Fruit fly (Drosophila melanogaster) whole organism, embryonic: Measurements from ENCODE around the gene Kah.

Experiments used
- Ada2b ChIP-seq: fragments of 200-800 bp; sonication (Bioruptor generic); IDR thresholded peaks from 2 replicates; pipeline ENCODE4 v1.3.6; 2022; ENCODE audit warnings: missing biosample characterization, missing genetic modification characterization
- Adf1 ChIP-seq: fragments of 200-800 bp; sonication (Bioruptor generic); IDR thresholded peaks from 2 replicates; pipeline ENCODE4 v1.3.6; 2022; ENCODE audit warnings: missing biosample characterization, missing genetic modification characterization
- Aef1 ChIP-seq: fragments of 200-800 bp; sonication (Bioruptor generic); IDR thresholded peaks from 3 replicates; pipeline ENCODE4 v1.3.6; 2022; ENCODE audit warnings: missing biosample characterization, missing genetic modification characterization
- Atf3 ChIP-seq: fragments of 200-800 bp; sonication (Bioruptor generic); optimal IDR thresholded peaks from 3 replicates; lab custom pipeline; 2016; ENCODE audit warnings: missing biosample characterization, missing genetic modification characterization
- Awh ChIP-seq: fragments of 200-800 bp; sonication (Bioruptor generic); IDR thresholded peaks from 2 replicates; pipeline ENCODE4, ENCODE4 v1.3.6; 2022; ENCODE audit warnings: missing biosample characterization, missing genetic modification characterization
- B-H2 ChIP-seq: fragments of 200-800 bp; sonication (Bioruptor generic); optimal IDR thresholded peaks from 2 replicates; lab custom pipeline; 2018; ENCODE audit warnings: missing biosample characterization, mild to moderate bottlenecking, missing genetic modification characterization
- CG11085 ChIP-seq: fragments of 200-800 bp; sonication (Bioruptor generic); IDR thresholded peaks from 2 replicates; pipeline ENCODE4 v1.3.6; 2022; ENCODE audit warnings: missing biosample characterization, missing genetic modification characterization
- CG12155 ChIP-seq: fragments of 200-800 bp; sonication (Bioruptor generic); optimal IDR thresholded peaks from 3 replicates; lab custom pipeline; 2016; ENCODE audit warnings: missing biosample characterization, missing genetic modification characterization
- CG14860 ChIP-seq: fragments of 200-800 bp; sonication (Bioruptor generic); IDR thresholded peaks from 3 replicates; pipeline ENCODE4 v1.3.6; 2022; ENCODE audit warnings: missing biosample characterization, missing genetic modification characterization; ENCODE audit not compliant: partially characterized antibody
- CG15514 ChIP-seq: fragments of 200-800 bp; sonication (Bioruptor generic); optimal IDR thresholded peaks from 3 replicates; lab custom pipeline; 2017; ENCODE audit warnings: missing biosample characterization, missing genetic modification characterization, mild to moderate bottlenecking, moderate library complexity, missing genetic modification reagents
- CG1647 ChIP-seq: fragments of 200-800 bp; sonication (Bioruptor generic); optimal IDR thresholded peaks from 3 replicates; lab custom pipeline; 2016; ENCODE audit warnings: missing biosample characterization, missing genetic modification characterization
- CG18764 ChIP-seq: fragments of 200-800 bp; sonication (Bioruptor generic); optimal IDR thresholded peaks from 3 replicates; lab custom pipeline; 2016; ENCODE audit warnings: missing biosample characterization, missing genetic modification characterization
- CG2202 ChIP-seq: fragments of 200-800 bp; sonication (Bioruptor generic); optimal IDR thresholded peaks from 2 replicates; lab custom pipeline; 2018; ENCODE audit warnings: missing biosample characterization, mild to moderate bottlenecking, missing genetic modification characterization
- CG3163 ChIP-seq: fragments of 200-800 bp; sonication (Bioruptor generic); optimal IDR thresholded peaks from 3 replicates; lab custom pipeline; 2016; ENCODE audit warnings: missing biosample characterization, missing genetic modification characterization
- CG32767 ChIP-seq: fragments of 200-800 bp; sonication (Bioruptor generic); IDR thresholded peaks from 2 replicates; pipeline ENCODE4 v1.3.6; 2022; ENCODE audit warnings: missing biosample characterization, missing genetic modification characterization
- CG34422 ChIP-seq: fragments of 200-800 bp; sonication (Bioruptor generic); IDR thresholded peaks from 3 replicates; pipeline ENCODE4 v1.3.6; 2022; ENCODE audit warnings: missing biosample characterization, missing genetic modification characterization
- CG4328 ChIP-seq: fragments of 200-800 bp; sonication (Bioruptor generic); optimal IDR thresholded peaks from 3 replicates; lab custom pipeline; 2017; ENCODE audit warnings: missing biosample characterization, missing genetic modification reagents, missing genetic modification characterization
- CG5953 ChIP-seq: fragments of 200-800 bp; sonication (Bioruptor generic); IDR thresholded peaks from 2 replicates; pipeline ENCODE4 v1.3.6; 2022; ENCODE audit warnings: missing biosample characterization, missing genetic modification characterization
- D19B ChIP-seq: fragments of 200-800 bp; sonication (Bioruptor generic); optimal IDR thresholded peaks from 2 replicates; lab custom pipeline; 2017; ENCODE audit warnings: missing biosample characterization, mild to moderate bottlenecking, missing genetic modification characterization
- Doc2 ChIP-seq: fragments of 200-800 bp; sonication (Bioruptor generic); IDR thresholded peaks from 2 replicates; pipeline ENCODE4 v1.3.6; 2022; ENCODE audit warnings: missing biosample characterization, missing genetic modification characterization
- E2f1 ChIP-seq: fragments of 200-800 bp; sonication (Bioruptor generic); IDR thresholded peaks from 2 replicates; pipeline ENCODE4 v1.3.6; 2022; ENCODE audit warnings: missing biosample characterization, missing genetic modification characterization
- HLH4C ChIP-seq: fragments of 200-800 bp; sonication (Bioruptor generic); IDR thresholded peaks from 3 replicates; pipeline ENCODE4 v1.3.6; 2022; ENCODE audit warnings: missing biosample characterization, missing genetic modification characterization; ENCODE audit not compliant: partially characterized antibody
- Hand ChIP-seq: fragments of 200-800 bp; sonication (Bioruptor generic); optimal IDR thresholded peaks from 2 replicates; lab custom pipeline; 2017; ENCODE audit warnings: mild to moderate bottlenecking, missing biosample characterization, missing genetic modification reagents, missing genetic modification characterization
- HmgZ ChIP-seq: fragments of 200-800 bp; sonication (Bioruptor generic); optimal IDR thresholded peaks from 2 replicates; lab custom pipeline; 2018; ENCODE audit warnings: missing biosample characterization, mild to moderate bottlenecking, missing genetic modification characterization
- Meics ChIP-seq: fragments of 200-800 bp; sonication (Bioruptor generic); optimal IDR thresholded peaks from 2 replicates; lab custom pipeline; 2017; ENCODE audit warnings: missing biosample characterization, mild to moderate bottlenecking, missing genetic modification characterization
- Scr ChIP-seq: fragments of 200-800 bp; sonication (Bioruptor generic); IDR thresholded peaks from 2 replicates; pipeline ENCODE4 v1.3.6; 2022; ENCODE audit warnings: missing biosample characterization, missing genetic modification characterization; ENCODE audit not compliant: partially characterized antibody
- Spps ChIP-seq: fragments of 200-800 bp; sonication (Bioruptor generic); optimal IDR thresholded peaks from 2 replicates; lab custom pipeline; 2018; ENCODE audit warnings: missing biosample characterization, mild to moderate bottlenecking, missing genetic modification characterization
- ap ChIP-seq: fragments of 200-800 bp; sonication (Bioruptor generic); IDR thresholded peaks from 2 replicates; pipeline ENCODE4 v1.3.6; 2022; ENCODE audit warnings: missing biosample characterization, missing genetic modification characterization
- ara ChIP-seq: fragments of 200-800 bp; sonication (Bioruptor generic); IDR thresholded peaks from 2 replicates; pipeline ENCODE4 v1.3.6; 2022; ENCODE audit warnings: missing biosample characterization, missing genetic modification characterization
- bsh ChIP-seq, 2 experiments: fragments of 200-800 bp; sonication (Bioruptor generic); optimal IDR thresholded peaks; 2 replicates each; lab custom pipeline; 2017 to 2018; ENCODE audit warnings: mild to moderate bottlenecking in 2 of 2, missing biosample characterization in 2 of 2, missing genetic modification characterization in 2 of 2, moderate library complexity in 1 of 2
- dmrt11E ChIP-seq: fragments of 200-800 bp; sonication (Bioruptor generic); optimal IDR thresholded peaks from 3 replicates; lab custom pipeline; 2018; ENCODE audit warnings: missing biosample characterization, mild to moderate bottlenecking, missing genetic modification characterization, moderate library complexity
- esg ChIP-seq: fragments of 200-800 bp; sonication (Bioruptor generic); conservative IDR thresholded peaks from 2 replicates; pipeline ENCODE4 v1.3.6; 2022; ENCODE audit warnings: missing biosample characterization, missing genetic modification characterization
- eyg ChIP-seq: fragments of 200-800 bp; sonication (Bioruptor generic); optimal IDR thresholded peaks from 3 replicates; lab custom pipeline; 2016; ENCODE audit warnings: missing biosample characterization, missing genetic modification characterization
- grn ChIP-seq: fragments of 200-800 bp; sonication (Bioruptor generic); optimal IDR thresholded peaks from 3 replicates; lab custom pipeline; 2017; ENCODE audit warnings: missing biosample characterization, missing genetic modification characterization
- h ChIP-seq: fragments of >200 bp; optimal IDR thresholded peaks from 2 replicates; lab custom pipeline; 2017
- hkb ChIP-seq, 2 experiments: fragments of 200-800 bp in 1 of 2; fragments of >200 bp in 1 of 2; sonication (Bioruptor generic) in 1 of 2; IDR thresholded peaks in 1 of 2; optimal IDR thresholded peaks in 1 of 2; 2 replicates each; pipeline versions ENCODE4 v1.3.6 to Lab custom; 2017 to 2022; ENCODE audit warnings: missing biosample characterization in 1 of 2, missing genetic modification characterization in 1 of 2
- insv ChIP-seq, 2 experiments: fragments of 200-800 bp; sonication (Bioruptor generic); optimal IDR thresholded peaks; 3 replicates each; lab custom pipeline; 2016 to 2018; ENCODE audit warnings: missing biosample characterization in 2 of 2, missing genetic modification characterization in 2 of 2
- lbe ChIP-seq: fragments of 200-800 bp; sonication (Bioruptor generic); optimal IDR thresholded peaks from 2 replicates; lab custom pipeline; 2016; ENCODE audit warnings: missing biosample characterization, mild to moderate bottlenecking, missing genetic modification characterization
- lov ChIP-seq, 2 experiments: fragments of 200-800 bp in 1 of 2; fragments of >200 bp in 1 of 2; sonication (Bioruptor generic) in 1 of 2; IDR thresholded peaks in 1 of 2; optimal IDR thresholded peaks in 1 of 2; 2 replicates in 1 of 2; 3 replicates in 1 of 2; pipeline versions ENCODE4 v1.3.6 to Lab custom; 2017 to 2022; ENCODE audit warnings: missing biosample characterization in 1 of 2, missing genetic modification characterization in 1 of 2
- mam ChIP-seq: fragments of 200-800 bp; sonication (Bioruptor generic); optimal IDR thresholded peaks from 3 replicates; lab custom pipeline; 2016; ENCODE audit warnings: missing biosample characterization, missing genetic modification characterization
- nmo ChIP-seq: fragments of 200-800 bp; sonication (Bioruptor generic); optimal IDR thresholded peaks from 2 replicates; lab custom pipeline; 2018; ENCODE audit warnings: missing biosample characterization, mild to moderate bottlenecking, missing genetic modification characterization, moderate library complexity
- oc ChIP-seq: fragments of 200-800 bp; sonication (Bioruptor generic); optimal IDR thresholded peaks from 2 replicates; lab custom pipeline; 2018; ENCODE audit warnings: missing biosample characterization, mild to moderate bottlenecking, missing genetic modification characterization, moderate library complexity
- peb ChIP-seq: fragments of 200-800 bp; sonication (Bioruptor generic); IDR thresholded peaks from 2 replicates; pipeline ENCODE4 v1.3.6; 2022; ENCODE audit warnings: missing biosample characterization, missing genetic modification characterization
- tin ChIP-seq: fragments of 200-800 bp; sonication (Bioruptor generic); optimal IDR thresholded peaks from 3 replicates; lab custom pipeline; 2016; ENCODE audit warnings: missing biosample characterization, missing genetic modification characterization
- tll ChIP-seq, 2 experiments: fragments of 200-800 bp in 1 of 2; fragments of >200 bp in 1 of 2; sonication (Bioruptor generic) in 1 of 2; optimal IDR thresholded peaks; 2 replicates each; lab custom pipeline; 2017 to 2019; ENCODE audit warnings: missing biosample characterization in 2 of 2, missing genetic modification characterization in 2 of 2, mild to moderate bottlenecking in 1 of 2, moderate library complexity in 1 of 2
- trem ChIP-seq: fragments of 200-800 bp; optimal IDR thresholded peaks from 3 replicates; lab custom pipeline; 2019; ENCODE audit warnings: missing biosample characterization, mild to moderate bottlenecking, missing genetic modification characterization, moderate library complexity
- unc-4 ChIP-seq: fragments of 200-800 bp; sonication (Bioruptor generic); IDR thresholded peaks from 2 replicates; pipeline ENCODE4 v1.3.6; 2022; ENCODE audit warnings: missing biosample characterization, missing genetic modification characterization; ENCODE audit not compliant: partially characterized antibody
- vfl ChIP-seq: fragments of 200-800 bp; sonication (Bioruptor generic); optimal IDR thresholded peaks from 2 replicates; lab custom pipeline; 2016; ENCODE audit warnings: missing biosample characterization, missing genetic modification characterization

Kah gene

dm6 chr3L:542863-543635, 46.0 kb downstream of the Kah start, which contains the start of the genes Cypl and Hipk (continued):
- TF ChIP-seq h (no peak), unc-4 (GFP tag; lab: Robert Waterston, UW) (peak; percentile 46; the same call in 1 of the 2 replicates), CG1647 (no peak), tll (GFP tag; optimal IDR thresholded peaks at IDR 0.05; lab: Kevin White, UChicago) (no peak), CG11085 (GFP tag; lab: Robert Waterston, UW) (no peak), Hand (GFP tag; lab: Kevin White, UChicago) (peak; percentile 70), esg (GFP tag; lab: Robert Waterston, UW) (no peak), Meics (GFP tag; lab: Kevin White, UChicago) (peak; percentile 26), grn (GFP tag; lab: Kevin White, UChicago) (no peak), CG14860 (GFP tag; lab: Robert Waterston, UW) (no peak), lov (optimal IDR thresholded peaks at IDR 0.05; lab: Kevin White, UChicago) (no peak), lov (GFP tag; IDR thresholded peaks at IDR 0.05; lab: Robert Waterston, UW) (no peak), CG32767 (GFP tag; lab: Robert Waterston, UW) (peak; percentile 59; the same call in 1 of the 2 replicates), eyg (GFP tag; lab: Kevin White, UChicago) (no peak), ara (GFP tag; lab: Robert Waterston, UW) (no peak), Spps (tag; lab: Kevin White, UChicago) (no peak), Awh (no peak), Scr (GFP tag; lab: Robert Waterston, UW) (peak; percentile 41), HmgZ (tag; lab: Kevin White, UChicago) (peak; percentile 56), CG34422 (peak; percentile 79; the same call in 2 of the 3 replicates), Atf3 (GFP tag; lab: Kevin White, UChicago) (no peak), CG5953 (GFP tag; lab: Robert Waterston, UW) (no peak), ap (GFP tag; lab: Robert Waterston, UW) (no peak), mam (GFP tag; lab: Kevin White, UChicago) (no peak), hkb (optimal IDR thresholded peaks at IDR 0.05; lab: Kevin White, UChicago) (peak; percentile 87), hkb (GFP tag; IDR thresholded peaks at IDR 0.05; lab: Robert Waterston, UW) (no peak), CG15514 (GFP tag; lab: Kevin White, UChicago) (peak; percentile 75), Doc2 (GFP tag; lab: Robert Waterston, UW) (no peak), trem (tag; lab: Kevin White, UChicago) (peak; percentile 51), bsh (GFP tag; optimal IDR thresholded peaks at IDR 0.05; lab: Kevin White, UChicago) (peak in 1 of 2 experiments; percentile 2), E2f1 (peak; percentile 10; the same call in 1 of the 2 replicates), vfl (GFP tag; lab: Kevin White, UChicago) (peak; percentile 46), CG18764 (GFP tag; lab: Kevin White, UChicago) (no peak), HLH4C (peak; percentile 45; the same call in 1 of the 3 replicates), insv (GFP tag; optimal IDR thresholded peaks at IDR 0.05; lab: Kevin White, UChicago) (peak in 1 of 2 experiments; percentile 48), Ada2b (GFP tag; lab: Robert Waterston, UW) (no peak), tin (GFP tag; lab: Kevin White, UChicago) (no peak), CG12155 (GFP tag; lab: Kevin White, UChicago) (peak; percentile 24), B-H2 (GFP tag; lab: Kevin White, UChicago) (peak; percentile 38), Aef1 (GFP tag; lab: Robert Waterston, UW) (no peak), lbe (GFP tag; lab: Kevin White, UChicago) (peak; percentile 64), CG4328 (GFP tag; lab: Kevin White, UChicago) (peak; percentile 48), Adf1 (GFP tag; lab: Robert Waterston, UW) (peak; percentile 21; the same call in 1 of the 2 replicates), oc (tag; lab: Kevin White, UChicago) (no peak), nmo (GFP tag; lab: Kevin White, UChicago) (peak; percentile 64), dmrt11E (tag; lab: Kevin White, UChicago) (no peak), CG3163 (GFP tag; lab: Kevin White, UChicago) (peak; percentile 93), peb (no peak), D19B (GFP tag; lab: Kevin White, UChicago) (no peak), CG2202 (tag; lab: Kevin White, UChicago) (no peak)
